Worm (Caenorhabditis elegans) whole organism, midembryonic: ENCODE data around the gene T10G3.2.

Source experiments
- T22C8.4 ChIP-seq: fragments of 200-800 bp; sonication (Bioruptor generic); IDR thresholded peaks from 2 replicates; pipeline ENCODE4 v1.3.6; 2022; ENCODE audit warnings: missing genetic modification characterization, missing compliant biosample characterization
- cog-1 ChIP-seq: sonication (generic microtip); optimal IDR thresholded peaks from 2 replicates; lab custom pipeline; 2016; ENCODE audit warnings: missing genetic modification characterization, missing compliant biosample characterization
- flt-1 ChIP-seq: fragments of 200-800 bp; sonication (Bioruptor generic); IDR thresholded peaks from 2 replicates; pipeline ENCODE4 v1.3.6; 2022; ENCODE audit warnings: missing genetic modification characterization, missing compliant biosample characterization
- klf-2 ChIP-seq: fragments of 200-800 bp; sonication (Bioruptor generic); conservative IDR thresholded peaks from 2 replicates; pipeline ENCODE4 v1.3.6; 2022; ENCODE audit warnings: missing genetic modification reagents, missing genetic modification characterization, missing compliant biosample characterization
- med-1 ChIP-seq: sonication (generic microtip); optimal IDR thresholded peaks from 2 replicates; lab custom pipeline; 2017; ENCODE audit warnings: missing genetic modification characterization, mild to moderate bottlenecking, missing compliant biosample characterization, antibody characterized with exemption, missing genetic modification reagents; ENCODE audit not compliant: insufficient read depth
- ref-1 ChIP-seq: fragments of 200-800 bp; sonication (Bioruptor generic); conservative IDR thresholded peaks from 2 replicates; pipeline ENCODE4 v1.3.6; 2022; ENCODE audit warnings: missing genetic modification reagents, missing genetic modification characterization, missing compliant biosample characterization
- tab-1 ChIP-seq: fragments of 200-800 bp; sonication (Bioruptor generic); IDR thresholded peaks from 2 replicates; pipeline ENCODE4 v1.3.6; 2022; ENCODE audit warnings: missing genetic modification characterization, missing compliant biosample characterization
- ztf-23 ChIP-seq: fragments of 200-800 bp; sonication (Bioruptor generic); IDR thresholded peaks from 2 replicates; pipeline ENCODE4 v1.3.6; 2022; ENCODE audit warnings: missing genetic modification reagents, missing genetic modification characterization, missing compliant biosample characterization
- ztf-29 ChIP-seq: fragments of 200-800 bp; sonication (Bioruptor generic); IDR thresholded peaks from 2 replicates; pipeline ENCODE4 v1.3.6; 2022; ENCODE audit warnings: missing genetic modification reagents, missing genetic modification characterization, missing compliant biosample characterization

- TF ChIP-seq ztf-23 (GFP tag; lab: Robert Waterston, UW) (no peak), ztf-29 (no peak), flt-1 (no peak), klf-2 (GFP tag; lab: Robert Waterston, UW) (no peak), ref-1 (GFP tag; lab: Robert Waterston, UW) (no peak), T22C8.4 (GFP tag; lab: Robert Waterston, UW) (no peak), tab-1 (GFP tag; lab: Robert Waterston, UW) (no peak), med-1 (GFP tag; lab: Kevin White, UChicago) (no peak), cog-1 (tag; lab: Kevin White, UChicago) (no peak)
Measured at ce11 chrV:13484339-13484738, 4.7 kb upstream of the T10G3.2 start, which contains the start of gene T10G3.4.
